Worm (Caenorhabditis elegans) whole organism, young adult: ENCODE data around the gene srh-3.

Experiments
- F49E8.2 ChIP-seq: sonication (generic microtip); optimal IDR thresholded peaks from 3 replicates; lab custom pipeline; 2017; ENCODE audit warnings: missing genetic modification characterization, mild to moderate bottlenecking, missing compliant biosample characterization, antibody characterized with exemption, moderate library complexity; ENCODE audit not compliant: insufficient read depth
- atf-7 ChIP-seq: sonication (generic microtip); optimal IDR thresholded peaks from 2 replicates; lab custom pipeline; 2017; ENCODE audit warnings: mild to moderate bottlenecking, missing genetic modification characterization, missing compliant biosample characterization
- bed-2 ChIP-seq: fragments of 200-800 bp; sonication (Bioruptor generic); IDR thresholded peaks from 2 replicates; pipeline ENCODE4 v1.3.6; 2022; ENCODE audit warnings: missing genetic modification reagents, missing genetic modification characterization, missing compliant biosample characterization
- die-1 ChIP-seq: sonication (generic microtip); optimal IDR thresholded peaks from 2 replicates; lab custom pipeline; 2016; ENCODE audit warnings: missing genotype, mild to moderate bottlenecking, missing genetic modification characterization, missing compliant biosample characterization
- madf-10 ChIP-seq: sonication (generic microtip); optimal IDR thresholded peaks from 2 replicates; lab custom pipeline; 2016; ENCODE audit warnings: mild to moderate bottlenecking, missing genetic modification characterization, missing compliant biosample characterization
- nhr-90 ChIP-seq: sonication (generic microtip); optimal IDR thresholded peaks from 2 replicates; lab custom pipeline; 2016; ENCODE audit warnings: missing genotype, mild to moderate bottlenecking, missing genetic modification characterization, missing compliant biosample characterization
- pha-4 ChIP-seq: fragments of 150-350 bp; sonication (generic microtip); optimal IDR thresholded peaks from 2 replicates; lab custom pipeline; 2014; ENCODE audit warnings: missing biosample characterization, missing genetic modification reagents, missing genetic modification characterization
- unc-62 ChIP-seq: fragments of 150-350 bp; optimal IDR thresholded peaks from 2 replicates; lab custom pipeline; 2014; ENCODE audit warnings: missing biosample characterization, missing genetic modification reagents, missing genetic modification characterization

DNA sequence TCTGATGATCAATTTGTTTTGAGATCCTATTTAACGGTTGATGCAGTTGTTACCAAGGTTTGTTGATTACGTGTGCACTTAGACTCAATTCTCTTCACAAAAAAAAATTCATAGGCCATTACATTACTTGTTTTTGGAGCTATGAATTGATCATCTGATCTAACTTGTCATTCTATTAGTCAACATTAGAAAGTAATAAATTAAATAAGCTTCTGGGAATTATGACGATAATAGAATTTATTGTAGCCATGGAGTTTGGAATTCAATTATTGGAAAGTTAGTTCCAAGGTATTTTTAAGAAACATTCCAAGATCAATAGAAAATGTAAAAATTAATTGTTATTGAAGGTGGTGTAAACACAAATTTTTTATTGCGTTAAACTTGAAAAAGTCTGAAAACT, 35.9 kb downstream of the srh-3 start:
- TF ChIP-seq nhr-90 (tag; lab: Kevin White, UChicago), result no peak
- TF ChIP-seq madf-10 (tag; lab: Kevin White, UChicago), result no peak
- TF ChIP-seq die-1 (tag; lab: Kevin White, UChicago), result no peak
- TF ChIP-seq atf-7, result no peak
- TF ChIP-seq bed-2, result no peak
- no peak for TF ChIP-seq F49E8.2 (tag; lab: Kevin White, UChicago)
- TF ChIP-seq unc-62 (GFP tag; lab: Kevin White, UChicago), result no peak
- no peak for TF ChIP-seq pha-4 (tag; lab: Kevin White, UChicago)
